Fruit fly (Drosophila melanogaster): ENCODE data around the gene Ho.

Ho gene

DNA sequence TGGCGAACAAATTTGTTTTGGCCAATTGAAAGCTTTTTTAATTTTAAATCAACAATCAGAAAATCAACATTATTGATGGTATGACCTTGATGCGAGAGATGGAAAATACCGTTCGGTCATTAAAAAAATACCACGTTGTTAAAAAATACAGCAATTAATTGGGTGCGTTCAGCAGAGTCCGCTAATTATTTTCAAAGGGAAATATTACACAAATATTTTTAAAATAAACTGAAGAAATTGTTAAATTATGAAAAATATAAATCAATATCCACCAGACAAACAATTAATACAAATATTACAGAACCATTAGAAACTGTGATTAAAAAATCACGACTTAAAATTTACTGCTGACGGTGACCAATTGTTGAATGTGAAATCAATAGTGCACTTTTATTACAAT is 1.5 kb upstream of the Ho start, which contains the start of gene CG18476 (continued):
- peak; percentile 54 for TF ChIP-seq NC2β (GFP tag; optimal IDR thresholded peaks at IDR 0.05)
- peak; percentile 82 for TF ChIP-seq CG9437 (GFP tag; optimal IDR thresholded peaks at IDR 0.05)
- TF ChIP-seq CG11456 (GFP tag; IDR thresholded peaks at IDR 0.05), result peak; percentile 92
- TF ChIP-seq CG11560 (tag; IDR thresholded peaks at IDR 0.05), result peak; percentile 69
- no peak for TF ChIP-seq Sry-β (GFP tag; optimal IDR thresholded peaks at IDR 0.05)
- peak; percentile 91 for TF ChIP-seq Oli (tag; optimal IDR thresholded peaks at IDR 0.05)
- peak; percentile 94 for TF ChIP-seq CG14014 (GFP tag; IDR thresholded peaks at IDR 0.05)
- peak; percentile 10 for TF ChIP-seq Atf-2 (GFP tag; optimal IDR thresholded peaks at IDR 0.05)
- TF ChIP-seq hth (optimal IDR thresholded peaks at IDR 0.05), result no peak
- peak; percentile 38 for TF ChIP-seq disco-r (GFP tag; optimal IDR thresholded peaks at IDR 0.05)
- peak; percentile 42 for TF ChIP-seq emc (GFP tag; optimal IDR thresholded peaks at IDR 0.05)
- TF ChIP-seq Doc2 (GFP tag; IDR thresholded peaks at IDR 0.05), result peak; percentile 75
- TF ChIP-seq eyg (GFP tag; optimal IDR thresholded peaks at IDR 0.05), result peak; percentile 12
- peak; percentile 84 for TF ChIP-seq CG6254 (GFP tag; optimal IDR thresholded peaks at IDR 0.05)
- TF ChIP-seq Adf1 (GFP tag; IDR thresholded peaks at IDR 0.05), result peak; percentile 73
- TF ChIP-seq CG12744 (GFP tag; optimal IDR thresholded peaks at IDR 0.05), result peak; percentile 37
- TF ChIP-seq CG8765 (GFP tag; IDR thresholded peaks at IDR 0.05), result peak; percentile 82
- TF ChIP-seq wdn (GFP tag; IDR thresholded peaks at IDR 0.05), result peak; percentile 86
- peak; percentile 26 for TF ChIP-seq BEAF-32 (GFP tag; optimal IDR thresholded peaks at IDR 0.05)
- TF ChIP-seq sna (GFP tag; IDR thresholded peaks at IDR 0.05; ENCODE audit: partially characterized antibody), result no peak
- TF ChIP-seq tx (GFP tag; optimal IDR thresholded peaks at IDR 0.05), result no peak
- TF ChIP-seq yki (optimal IDR thresholded peaks at IDR 0.05), result no peak
- TF ChIP-seq ash1 (GFP tag; optimal IDR thresholded peaks at IDR 0.05), result no peak
- TF ChIP-seq sc (optimal IDR thresholded peaks at IDR 0.05), result no peak
- TF ChIP-seq sc (GFP tag; optimal IDR thresholded peaks at IDR 0.05), result peak; percentile 44
- TF ChIP-seq mld (GFP tag; IDR thresholded peaks at IDR 0.05; ENCODE audit: partially characterized antibody), result no peak
- no peak for TF ChIP-seq D (optimal IDR thresholded peaks at IDR 0.05)
- TF ChIP-seq D (GFP tag; optimal IDR thresholded peaks at IDR 0.05), result peak; percentile 84
- peak; percentile 83 for TF ChIP-seq Vsx1 (GFP tag; optimal IDR thresholded peaks at IDR 0.05)
- TF ChIP-seq jumu (GFP tag; optimal IDR thresholded peaks at IDR 0.05), result peak; percentile 50
- TF ChIP-seq inv (GFP tag; IDR thresholded peaks at IDR 0.05; ENCODE audit: partially characterized antibody), result no peak
- peak; percentile 94 for TF ChIP-seq zen (tag; optimal IDR thresholded peaks at IDR 0.05)
- TF ChIP-seq CG43689 (GFP tag; IDR thresholded peaks at IDR 0.05), result peak; percentile 66; the same call in 1 of the 2 replicates
- TF ChIP-seq CG3281 (GFP tag; optimal IDR thresholded peaks at IDR 0.05), result peak; percentile 91
- peak; percentile 64 for TF ChIP-seq Lhr (GFP tag; optimal IDR thresholded peaks at IDR 0.05)
- TF ChIP-seq wek (GFP tag; optimal IDR thresholded peaks at IDR 0.05), result peak; percentile 25
- TF ChIP-seq org-1 (GFP tag; optimal IDR thresholded peaks at IDR 0.05), result peak; percentile 69
- peak; percentile 90 for TF ChIP-seq Asciz (GFP tag; optimal IDR thresholded peaks at IDR 0.05)
- no peak for TF ChIP-seq Opbp (GFP tag; IDR thresholded peaks at IDR 0.05; ENCODE audit: partially characterized antibody)
- TF ChIP-seq peb (GFP tag; IDR thresholded peaks at IDR 0.05), result peak; percentile 83
- TF ChIP-seq CG5245 (GFP tag; optimal IDR thresholded peaks at IDR 0.05), result peak; percentile 77
- TF ChIP-seq CG3847 (GFP tag; IDR thresholded peaks at IDR 0.05), result peak; percentile 91
- peak; percentile 76 for TF ChIP-seq CrebB (tag; optimal IDR thresholded peaks at IDR 0.05)
- TF ChIP-seq Hey (tag; optimal IDR thresholded peaks at IDR 0.05), result no peak
- peak; percentile 87 for TF ChIP-seq lilli (GFP tag; optimal IDR thresholded peaks at IDR 0.05)
- TF ChIP-seq knrl (GFP tag; IDR thresholded peaks at IDR 0.05; ENCODE audit: partially characterized antibody), result no peak
- TF ChIP-seq CG14860 (GFP tag; IDR thresholded peaks at IDR 0.05; ENCODE audit: partially characterized antibody), result no peak
- TF ChIP-seq CG17912 (GFP tag; optimal IDR thresholded peaks at IDR 0.05), result peak; percentile 56
- no peak for TF ChIP-seq Hr39 (optimal IDR thresholded peaks at IDR 0.05)
- TF ChIP-seq sug (tag; optimal IDR thresholded peaks at IDR 0.05), result peak; percentile 85
- TF ChIP-seq sens-2 (GFP tag; IDR thresholded peaks at IDR 0.05), result peak; percentile 62
- peak; percentile 95 for TF ChIP-seq ranshi (GFP tag; IDR thresholded peaks at IDR 0.05)
- peak; percentile 90 for TF ChIP-seq klu (GFP tag; IDR thresholded peaks at IDR 0.05)
